Fruit fly (Drosophila melanogaster) whole organism, adult: ENCODE data around the gene nmd.

Source experiments
- CG11617 ChIP-seq: fragments of 200-800 bp; sonication (Bioruptor generic); optimal IDR thresholded peaks from 2 replicates; lab custom pipeline; 2017; ENCODE audit warnings: mild to moderate bottlenecking, missing biosample characterization, missing genetic modification reagents, missing genetic modification characterization
- CG12768 ChIP-seq: fragments of 200-800 bp; sonication (Bioruptor generic); optimal IDR thresholded peaks from 2 replicates; lab custom pipeline; 2017; ENCODE audit warnings: missing biosample characterization, missing genetic modification characterization, mild to moderate bottlenecking, moderate library complexity, missing genetic modification reagents
- CG14711 ChIP-seq: fragments of 200-800 bp; sonication (Bioruptor generic); optimal IDR thresholded peaks from 2 replicates; lab custom pipeline; 2018; ENCODE audit warnings: missing biosample characterization, mild to moderate bottlenecking, missing genetic modification characterization, moderate library complexity
- CG1620 ChIP-seq: fragments of 200-800 bp; sonication (Bioruptor generic); optimal IDR thresholded peaks from 2 replicates; lab custom pipeline; 2016; ENCODE audit warnings: missing biosample characterization, missing genetic modification characterization
- CG33017 ChIP-seq: fragments of 200-800 bp; sonication (Bioruptor generic); optimal IDR thresholded peaks from 2 replicates; lab custom pipeline; 2018; ENCODE audit warnings: missing biosample characterization, mild to moderate bottlenecking, missing genetic modification characterization, moderate library complexity
- CG5204 ChIP-seq: fragments of 200-800 bp; sonication (Bioruptor generic); optimal IDR thresholded peaks from 2 replicates; lab custom pipeline; 2016; ENCODE audit warnings: missing biosample characterization, missing genetic modification characterization
- CG7045 ChIP-seq: fragments of 200-800 bp; sonication (Bioruptor generic); optimal IDR thresholded peaks from 2 replicates; lab custom pipeline; 2017; ENCODE audit warnings: missing biosample characterization, mild to moderate bottlenecking, missing genetic modification characterization
- CG7101 ChIP-seq: fragments of 200-800 bp; sonication (Bioruptor generic); optimal IDR thresholded peaks from 2 replicates; lab custom pipeline; 2018; ENCODE audit warnings: missing biosample characterization, mild to moderate bottlenecking, missing genetic modification characterization, moderate library complexity
- Clk ChIP-seq: fragments of 200-800 bp; sonication (Bioruptor generic); optimal IDR thresholded peaks from 2 replicates; lab custom pipeline; 2017; ENCODE audit warnings: missing biosample characterization, missing genetic modification characterization
- Crg-1 ChIP-seq: fragments of 200-800 bp; sonication (Bioruptor generic); optimal IDR thresholded peaks from 2 replicates; lab custom pipeline; 2016; ENCODE audit warnings: missing biosample characterization, missing genetic modification characterization
- Hr96 ChIP-seq: fragments of 200-800 bp; sonication (Bioruptor generic); optimal IDR thresholded peaks from 2 replicates; lab custom pipeline; 2016; ENCODE audit warnings: missing biosample characterization, missing genetic modification characterization
- Mnt ChIP-seq: fragments of 200-800 bp; sonication (Bioruptor generic); optimal IDR thresholded peaks from 2 replicates; lab custom pipeline; 2016; ENCODE audit warnings: missing biosample characterization, mild to moderate bottlenecking, missing genetic modification characterization
- bab1 ChIP-seq: fragments of 200-800 bp; sonication (Bioruptor generic); optimal IDR thresholded peaks from 3 replicates; lab custom pipeline; 2019; ENCODE audit warnings: missing biosample characterization, mild to moderate bottlenecking, missing genetic modification characterization, moderate library complexity
- cic ChIP-seq: fragments of 200-800 bp; sonication (Bioruptor generic); optimal IDR thresholded peaks from 2 replicates; lab custom pipeline; 2017; ENCODE audit warnings: missing biosample characterization, mild to moderate bottlenecking, missing genetic modification characterization, moderate library complexity
- cnc ChIP-seq, 2 experiments: fragments of >200 bp; optimal IDR thresholded peaks; 2 replicates each; lab custom pipeline; 2017
- kay ChIP-seq: fragments of 200-800 bp; sonication (Bioruptor generic); peaks from one replicate; lab custom pipeline; 2016; ENCODE audit warnings: missing biosample characterization, missing genetic modification characterization, borderline replicate concordance
- ovo ChIP-seq: fragments of 200-800 bp; sonication (Bioruptor generic); optimal IDR thresholded peaks from 2 replicates; lab custom pipeline; 2016; ENCODE audit warnings: missing biosample characterization, missing genetic modification characterization
- pad ChIP-seq: fragments of 200-800 bp; sonication (Bioruptor generic); optimal IDR thresholded peaks from 3 replicates; lab custom pipeline; 2017; ENCODE audit warnings: missing biosample characterization, missing genetic modification characterization, mild to moderate bottlenecking, moderate library complexity, missing genetic modification reagents
- tj ChIP-seq: fragments of 200-800 bp; sonication (Bioruptor generic); optimal IDR thresholded peaks from 3 replicates; lab custom pipeline; 2017; ENCODE audit warnings: missing biosample characterization, mild to moderate bottlenecking, missing genetic modification characterization, moderate library complexity
- toe ChIP-seq: fragments of 200-800 bp; sonication (Bioruptor generic); optimal IDR thresholded peaks from 2 replicates; lab custom pipeline; 2016; ENCODE audit warnings: missing biosample characterization, missing genetic modification characterization

nmd gene

dm6 chr2L:10291276-10291675, 12.5 kb downstream of the nmd start:
- peak; percentile 61 for TF ChIP-seq kay (GFP tag; lab: Kevin White, UChicago)
- no peak for TF ChIP-seq CG5204 (GFP tag; lab: Kevin White, UChicago)
- TF ChIP-seq bab1 (GFP tag; lab: Kevin White, UChicago) = no peak

dm6 chr2L:10280772-10281171, 23.0 kb downstream of the nmd start, which contains the start of gene CG34043:
CG34043 (minus strand) TSS chr2L:10280872.
- TF ChIP-seq CG33017 (no peak), CG7045 (GFP tag; lab: Kevin White, UChicago) (no peak), Mnt (GFP tag; lab: Kevin White, UChicago) (no peak), Clk (GFP tag; lab: Kevin White, UChicago) (no peak)

dm6 chr2L:10278658-10279057, 25.1 kb downstream of the nmd start, which contains the start of gene Utx:
Utx (minus strand) TSS chr2L:10278811.
- TF ChIP-seq Mnt (GFP tag; lab: Kevin White, UChicago) = peak; percentile 5
- no peak for TF ChIP-seq toe
- TF ChIP-seq CG11617 (GFP tag; lab: Kevin White, UChicago) = no peak
- peak; percentile 24 for TF ChIP-seq CG1620
- TF ChIP-seq CG33017 = no peak

- TF ChIP-seq CG11617 (GFP tag; lab: Kevin White, UChicago) (no peak), Crg-1 (GFP tag; lab: Kevin White, UChicago) (no peak), cic (GFP tag; lab: Kevin White, UChicago) (no peak), tj (GFP tag; lab: Kevin White, UChicago) (no peak), CG7045 (GFP tag; lab: Kevin White, UChicago) (no peak), cnc (optimal IDR thresholded peaks at IDR 0.05; lab: Kevin White, UChicago) (no peak), Clk (GFP tag; lab: Kevin White, UChicago) (no peak), Hr96 (GFP tag; lab: Kevin White, UChicago) (no peak), toe (no peak), CG33017 (no peak), Mnt (GFP tag; lab: Kevin White, UChicago) (no peak), ovo (GFP tag; lab: Kevin White, UChicago) (no peak), CG12768 (no peak), pad (GFP tag; lab: Kevin White, UChicago) (no peak), CG14711 (tag; lab: Kevin White, UChicago) (no peak), CG1620 (peak; percentile 41), kay (GFP tag; lab: Kevin White, UChicago) (peak; percentile 71), CG5204 (GFP tag; lab: Kevin White, UChicago) (no peak), bab1 (GFP tag; lab: Kevin White, UChicago) (peak; percentile 34), CG7101 (tag; lab: Kevin White, UChicago) (peak; percentile 3)
These were observed 26.4 kb downstream of the nmd start for dm6 chr2L:10277362-10277761.

dm6 chr2L:10276846-10277245, 26.9 kb downstream of the nmd start:
- TF ChIP-seq Hr96 (GFP tag; lab: Kevin White, UChicago) = no peak
- peak; percentile 70 for TF ChIP-seq kay (GFP tag; lab: Kevin White, UChicago)
- no peak for TF ChIP-seq cnc (optimal IDR thresholded peaks at IDR 0.05; lab: Kevin White, UChicago)
- TF ChIP-seq CG7101 (tag; lab: Kevin White, UChicago) = no peak
- no peak for TF ChIP-seq cic (GFP tag; lab: Kevin White, UChicago)
- no peak for TF ChIP-seq toe
- no peak for TF ChIP-seq CG5204 (GFP tag; lab: Kevin White, UChicago)
- no peak for TF ChIP-seq Crg-1 (GFP tag; lab: Kevin White, UChicago)
- TF ChIP-seq CG12768 = peak; percentile 32
- TF ChIP-seq CG7045 (GFP tag; lab: Kevin White, UChicago) = no peak
- TF ChIP-seq Mnt (GFP tag; lab: Kevin White, UChicago) = peak; percentile 51
- TF ChIP-seq Clk (GFP tag; lab: Kevin White, UChicago) = no peak
- TF ChIP-seq tj (GFP tag; lab: Kevin White, UChicago) = peak; percentile 21
- TF ChIP-seq CG11617 (GFP tag; lab: Kevin White, UChicago) = peak; percentile 30
- no peak for TF ChIP-seq CG14711 (tag; lab: Kevin White, UChicago)
- TF ChIP-seq pad (GFP tag; lab: Kevin White, UChicago) = no peak
- TF ChIP-seq CG1620 = no peak
- no peak for TF ChIP-seq bab1 (GFP tag; lab: Kevin White, UChicago)
- no peak for TF ChIP-seq CG33017
- TF ChIP-seq ovo (GFP tag; lab: Kevin White, UChicago) = no peak

dm6 chr2L:10276436-10276835, 27.3 kb downstream of the nmd start:
- no peak for TF ChIP-seq Mnt (GFP tag; lab: Kevin White, UChicago)
- peak; percentile 68 for TF ChIP-seq CG7045 (GFP tag; lab: Kevin White, UChicago)
- TF ChIP-seq tj (GFP tag; lab: Kevin White, UChicago) = peak; percentile 25
- TF ChIP-seq kay (GFP tag; lab: Kevin White, UChicago) = peak; percentile 45
- TF ChIP-seq cic (GFP tag; lab: Kevin White, UChicago) = no peak
- TF ChIP-seq ovo (GFP tag; lab: Kevin White, UChicago) = no peak
- TF ChIP-seq Hr96 (GFP tag; lab: Kevin White, UChicago) = no peak
- peak; percentile 63 for TF ChIP-seq bab1 (GFP tag; lab: Kevin White, UChicago)
- no peak for TF ChIP-seq toe
- TF ChIP-seq CG11617 (GFP tag; lab: Kevin White, UChicago) = peak; percentile 50
- TF ChIP-seq CG12768 = peak; percentile 29
- TF ChIP-seq CG14711 (tag; lab: Kevin White, UChicago) = peak; percentile 64
- peak; percentile 15 for TF ChIP-seq CG7101 (tag; lab: Kevin White, UChicago)
